Worm (Caenorhabditis elegans) whole organism, L3 larva: ENCODE measurements around the gene drr-1.

Source experiments
- ZK546.5 ChIP-seq: sonication (generic microtip); optimal IDR thresholded peaks from 2 replicates; lab custom pipeline; 2017; ENCODE audit warnings: missing biosample characterization, missing genetic modification characterization
- aly-2 ChIP-seq: fragments of 150-350 bp; optimal IDR thresholded peaks from 2 replicates; lab custom pipeline; 2014; ENCODE audit warnings: missing biosample characterization, missing genetic modification characterization
- ama-1 ChIP-seq: fragments of 150-350 bp; optimal IDR thresholded peaks from 2 replicates; lab custom pipeline; 2018
- ceh-16 ChIP-seq: sonication (generic microtip); optimal IDR thresholded peaks from 2 replicates; lab custom pipeline; 2017; ENCODE audit warnings: missing biosample characterization, missing genetic modification characterization
- ceh-28 ChIP-seq: fragments of 150-350 bp; optimal IDR thresholded peaks from 2 replicates; lab custom pipeline; 2014; ENCODE audit warnings: missing biosample characterization, missing genetic modification reagents, missing genetic modification characterization
- ceh-82 ChIP-seq: fragments of 150-350 bp; optimal IDR thresholded peaks from 2 replicates; lab custom pipeline; 2014; ENCODE audit warnings: missing biosample characterization, missing genetic modification characterization
- daf-12 ChIP-seq: fragments of 150-350 bp; optimal IDR thresholded peaks from 2 replicates; lab custom pipeline; 2014; ENCODE audit warnings: missing biosample characterization, missing genetic modification reagents, missing genetic modification characterization
- egl-27 ChIP-seq: sonication (generic microtip); optimal IDR thresholded peaks from 4 replicates; lab custom pipeline; 2017; ENCODE audit warnings: missing biosample characterization, missing genetic modification reagents, missing genetic modification characterization
- egl-5 ChIP-seq: fragments of 150-350 bp; optimal IDR thresholded peaks from 2 replicates; lab custom pipeline; 2017; ENCODE audit warnings: missing biosample characterization, missing genetic modification reagents, missing genetic modification characterization, inconsistent platforms
- elt-2 ChIP-seq: sonication (generic microtip); optimal IDR thresholded peaks from 2 replicates; lab custom pipeline; 2016; ENCODE audit warnings: missing genetic modification reagents, mild to moderate bottlenecking, missing genetic modification characterization, missing compliant biosample characterization
- elt-3 ChIP-seq, 3 experiments: fragments of 150-350 bp in 1 of 3; sonication (generic microtip) in 2 of 3; optimal IDR thresholded peaks; 2 replicates in 2 of 3; 4 replicates in 1 of 3; lab custom pipeline; 2014 to 2017; ENCODE audit warnings: missing biosample characterization in 3 of 3, missing genetic modification characterization in 3 of 3
- fkh-10 ChIP-seq: sonication (generic microtip); optimal IDR thresholded peaks from 2 replicates; lab custom pipeline; 2017; ENCODE audit warnings: missing biosample characterization, missing genetic modification reagents, missing genetic modification characterization
- fkh-2 ChIP-seq: fragments of 150-350 bp; optimal IDR thresholded peaks from 2 replicates; lab custom pipeline; 2014; ENCODE audit warnings: missing biosample characterization, missing genetic modification reagents, missing genetic modification characterization
- hmg-11 ChIP-seq: sonication (generic microtip); optimal IDR thresholded peaks from 2 replicates; lab custom pipeline; 2016; ENCODE audit warnings: missing genetic modification characterization, missing compliant biosample characterization
- jun-1 ChIP-seq: fragments of 150-350 bp; optimal IDR thresholded peaks from 2 replicates; lab custom pipeline; 2014; ENCODE audit warnings: missing biosample characterization, missing genetic modification reagents, missing genetic modification characterization
- lin-15B ChIP-seq: fragments of 150-350 bp; optimal IDR thresholded peaks from 2 replicates; lab custom pipeline; 2014; ENCODE audit warnings: missing biosample characterization, missing genetic modification characterization
- lin-39 ChIP-seq: fragments of 150-350 bp; optimal IDR thresholded peaks from 2 replicates; lab custom pipeline; 2018; ENCODE audit warnings: missing biosample characterization, missing genetic modification reagents, missing genetic modification characterization
- lsy-12 ChIP-seq: sonication (generic microtip); optimal IDR thresholded peaks from 2 replicates; lab custom pipeline; 2016; ENCODE audit warnings: mild to moderate bottlenecking, missing genetic modification characterization, missing compliant biosample characterization
- mdl-1 ChIP-seq: fragments of 150-350 bp; optimal IDR thresholded peaks from 2 replicates; lab custom pipeline; 2014; ENCODE audit warnings: missing biosample characterization, missing genetic modification characterization
- mml-1 ChIP-seq: fragments of 150-350 bp; sonication (generic microtip); optimal IDR thresholded peaks from 3 replicates; lab custom pipeline; 2014; ENCODE audit warnings: missing biosample characterization, missing genetic modification characterization
- nfya-1 ChIP-seq: sonication (generic microtip); optimal IDR thresholded peaks from 2 replicates; lab custom pipeline; 2017; ENCODE audit warnings: missing genetic modification characterization, mild to moderate bottlenecking, missing compliant biosample characterization, antibody characterized with exemption, moderate library complexity; ENCODE audit not compliant: insufficient read depth
- nhr-11 ChIP-seq: fragments of 150-350 bp; optimal IDR thresholded peaks from 2 replicates; lab custom pipeline; 2014; ENCODE audit warnings: missing biosample characterization, missing genetic modification characterization
- nhr-23 ChIP-seq: fragments of 150-350 bp; optimal IDR thresholded peaks from 2 replicates; lab custom pipeline; 2014; ENCODE audit warnings: missing biosample characterization, missing genetic modification reagents, missing genetic modification characterization
- nhr-25 ChIP-seq: sonication (generic microtip); optimal IDR thresholded peaks from 2 replicates; lab custom pipeline; 2017; ENCODE audit warnings: missing biosample characterization, missing genetic modification characterization
- nhr-28 ChIP-seq: fragments of 150-350 bp; optimal IDR thresholded peaks from 2 replicates; lab custom pipeline; 2014; ENCODE audit warnings: missing biosample characterization, missing genetic modification characterization
- nhr-43 ChIP-seq: sonication (generic microtip); optimal IDR thresholded peaks from 2 replicates; lab custom pipeline; 2016; ENCODE audit warnings: mild to moderate bottlenecking, missing genetic modification characterization, missing compliant biosample characterization; ENCODE audit not compliant: poor library complexity, severe bottlenecking
- nhr-67 ChIP-seq: fragments of 150-350 bp; optimal IDR thresholded peaks from 2 replicates; lab custom pipeline; 2014; ENCODE audit warnings: missing biosample characterization, missing genetic modification characterization
- nhr-76 ChIP-seq: fragments of 150-350 bp; sonication (generic microtip); optimal IDR thresholded peaks from 5 replicates; lab custom pipeline; 2014; ENCODE audit warnings: missing biosample characterization, missing genetic modification characterization
- nhr-77 ChIP-seq: fragments of 150-350 bp; optimal IDR thresholded peaks from 2 replicates; lab custom pipeline; 2014; ENCODE audit warnings: missing biosample characterization, missing genetic modification characterization
- pha-4 ChIP-seq: fragments of 150-350 bp; optimal IDR thresholded peaks from 2 replicates; lab custom pipeline; 2014; ENCODE audit warnings: missing biosample characterization, missing genetic modification reagents, missing genetic modification characterization
- pqm-1 ChIP-seq: fragments of 150-350 bp; optimal IDR thresholded peaks from 2 replicates; lab custom pipeline; 2017; ENCODE audit warnings: missing biosample characterization, missing genetic modification characterization, inconsistent platforms
- sea-2 ChIP-seq: fragments of 150-350 bp; sonication (generic microtip); optimal IDR thresholded peaks from 4 replicates; lab custom pipeline; 2014; ENCODE audit warnings: missing biosample characterization, missing genetic modification reagents, missing genetic modification characterization
- skn-1 ChIP-seq: fragments of 150-350 bp; optimal IDR thresholded peaks from 2 replicates; lab custom pipeline; 2014; ENCODE audit warnings: missing biosample characterization, missing genetic modification characterization
- snpc-4 ChIP-seq: fragments of 150-350 bp; optimal IDR thresholded peaks from 2 replicates; lab custom pipeline; 2014; ENCODE audit warnings: missing biosample characterization, missing genetic modification characterization
- tbx-2 ChIP-seq: sonication (generic microtip); optimal IDR thresholded peaks from 2 replicates; lab custom pipeline; 2016; ENCODE audit warnings: mild to moderate bottlenecking, missing genetic modification characterization, missing compliant biosample characterization
- unc-39 ChIP-seq: sonication (generic microtip); optimal IDR thresholded peaks from 4 replicates; lab custom pipeline; 2017; ENCODE audit warnings: missing biosample characterization, missing genetic modification characterization
- unc-62 ChIP-seq: fragments of 150-350 bp; sonication (generic microtip); optimal IDR thresholded peaks from 4 replicates; lab custom pipeline; 2014; ENCODE audit warnings: missing biosample characterization, missing genetic modification reagents, missing genetic modification characterization
- zag-1 ChIP-seq: fragments of 150-350 bp; optimal IDR thresholded peaks from 2 replicates; lab custom pipeline; 2014; ENCODE audit warnings: missing biosample characterization, missing genetic modification characterization
- ztf-11 ChIP-seq: fragments of 150-350 bp; optimal IDR thresholded peaks from 2 replicates; lab custom pipeline; 2014; ENCODE audit warnings: missing biosample characterization, missing genetic modification characterization
- ztf-4 ChIP-seq: fragments of 150-350 bp; optimal IDR thresholded peaks from 2 replicates; lab custom pipeline; 2014; ENCODE audit warnings: missing biosample characterization, missing genetic modification characterization

The drr-1 gene

ce11 chrII:13460592-13461395, 34.9 kb downstream of the drr-1 start, which contains the start of gene pqn-27:
Gene pqn-27, minus strand, starts transcription at chrII:13460642.
- TF ChIP-seq jun-1 (tag; lab: Kevin White, UChicago): peak; percentile 6
- no peak for TF ChIP-seq nhr-76
- no peak for TF ChIP-seq ztf-11 (tag; lab: Kevin White, UChicago)
- TF ChIP-seq egl-27: no peak
- TF ChIP-seq nhr-23 (tag; lab: Kevin White, UChicago): peak; percentile 73
- peak; percentile 34 for TF ChIP-seq hmg-11
- TF ChIP-seq pqm-1 (tag; lab: Kevin White, UChicago): peak; percentile 61
- TF ChIP-seq skn-1 (tag; lab: Kevin White, UChicago): peak; percentile 44
- peak; percentile 70 for TF ChIP-seq nhr-25
- TF ChIP-seq fkh-10 (GFP tag; lab: Kevin White, UChicago): no peak
- TF ChIP-seq lin-39: peak; percentile 34
- peak; percentile 91 for TF ChIP-seq lsy-12 (tag; lab: Kevin White, UChicago)
- no peak for TF ChIP-seq ZK546.5
- peak; percentile 59 for TF ChIP-seq tbx-2 (tag; lab: Kevin White, UChicago)
- peak; percentile 60 for TF ChIP-seq elt-2 (tag; lab: Kevin White, UChicago)
- TF ChIP-seq unc-39: no peak
- TF ChIP-seq daf-12: no peak
- TF ChIP-seq snpc-4 (tag; lab: Kevin White, UChicago): no peak
- TF ChIP-seq ama-1 (lab: Kevin White, UChicago): peak; percentile 96
- no peak for TF ChIP-seq unc-62 (GFP tag; lab: Kevin White, UChicago)
- peak; percentile 89 for TF ChIP-seq egl-5 (tag; lab: Kevin White, UChicago)
- TF ChIP-seq ceh-16: no peak
- TF ChIP-seq nhr-11 (tag; lab: Kevin White, UChicago): no peak
- peak; percentile 65 for TF ChIP-seq pha-4
- no peak for TF ChIP-seq mml-1 (tag; lab: Kevin White, UChicago)
- peak; percentile 80 for TF ChIP-seq nhr-43
- TF ChIP-seq nhr-77: peak; percentile 76
- peak in 1 of 3 experiments; percentile 86 for TF ChIP-seq elt-3 (tag; optimal IDR thresholded peaks at IDR 0.05; lab: Kevin White, UChicago)
- peak; percentile 56 for TF ChIP-seq lin-15B (tag; lab: Kevin White, UChicago)
- TF ChIP-seq ztf-4 (tag; lab: Kevin White, UChicago): peak; percentile 78
- TF ChIP-seq nfya-1: peak; percentile 70
- no peak for TF ChIP-seq nhr-67 (tag; lab: Kevin White, UChicago)
- no peak for TF ChIP-seq aly-2 (tag; lab: Kevin White, UChicago)
- peak; percentile 80 for TF ChIP-seq ceh-28 (tag; lab: Kevin White, UChicago)
- no peak for TF ChIP-seq fkh-2 (tag; lab: Kevin White, UChicago)

- TF ChIP-seq pha-4 (peak; percentile 73), sea-2 (no peak), egl-27 (no peak), hmg-11 (peak; percentile 32), snpc-4 (tag; lab: Kevin White, UChicago) (peak; percentile 36), lin-39 (peak; percentile 61), nfya-1 (peak; percentile 58), ceh-82 (tag; lab: Kevin White, UChicago) (no peak), elt-2 (tag; lab: Kevin White, UChicago) (peak; percentile 40)
Observed at ce11 chrII:13456622-13457021, 39.1 kb downstream of the drr-1 start.

- peak; percentile 53 for TF ChIP-seq ceh-28 (tag; lab: Kevin White, UChicago)
- no peak for TF ChIP-seq nhr-28
Observed at ce11 chrII:13454839-13455238, 40.9 kb downstream of the drr-1 start.

- TF ChIP-seq snpc-4 (tag; lab: Kevin White, UChicago) (no peak), unc-39 (no peak), nhr-25 (no peak), jun-1 (tag; lab: Kevin White, UChicago) (no peak), nhr-76 (no peak), daf-12 (no peak), ama-1 (lab: Kevin White, UChicago) (no peak), nfya-1 (no peak), nhr-67 (tag; lab: Kevin White, UChicago) (no peak), mdl-1 (tag; lab: Kevin White, UChicago) (no peak), zag-1 (tag; lab: Kevin White, UChicago) (no peak), nhr-43 (no peak), pha-4 (no peak)
Observed at ce11 chrII:13451321-13451720, 44.4 kb downstream of the drr-1 start.
